Worm (Caenorhabditis elegans) whole organism, early embryonic: Measurements from ENCODE around the gene F44A6.3.

Experiments used
- ama-1 ChIP-seq: fragments of 150-350 bp; optimal IDR thresholded peaks from 2 replicates; lab custom pipeline; 2014
- ceh-13 ChIP-seq: fragments of 200-800 bp; sonication (Bioruptor generic); optimal IDR thresholded peaks from 2 replicates; lab custom pipeline; 2018; ENCODE audit warnings: mild to moderate bottlenecking, missing genetic modification characterization, missing compliant biosample characterization
- ceh-36 ChIP-seq: sonication (generic microtip); optimal IDR thresholded peaks from 2 replicates; lab custom pipeline; 2016; ENCODE audit warnings: missing genetic modification characterization, inconsistent platforms, missing compliant biosample characterization
- tra-4 ChIP-seq: sonication (generic microtip); optimal IDR thresholded peaks from 2 replicates; lab custom pipeline; 2017; ENCODE audit warnings: missing genetic modification characterization, missing compliant biosample characterization

- TF ChIP-seq ceh-36 (no peak), ceh-13 (GFP tag; lab: Kevin White, UChicago) (no peak), ama-1 (lab: Kevin White, UChicago) (no peak), tra-4 (tag; lab: Kevin White, UChicago) (no peak)
Observed at ce11 chrX:10188493-10188895, 24.1 kb upstream of the F44A6.3 start.
